Fruit fly (Drosophila melanogaster) whole organism, embryonic: ENCODE measurements around the gene Hexim.
A peak's percentile ranks its signal among the peaks of the same experiment; 100 is the strongest.

Experiments used
- Bteb2 ChIP-seq: fragments of 200-800 bp; sonication (Bioruptor generic); optimal IDR thresholded peaks from 2 replicates; lab custom pipeline; 2016; ENCODE audit warnings: missing biosample characterization, missing genetic modification characterization
- CG10274 ChIP-seq: fragments of 200-800 bp; sonication (Bioruptor generic); optimal IDR thresholded peaks from 3 replicates; lab custom pipeline; 2017; ENCODE audit warnings: missing biosample characterization, mild to moderate bottlenecking, missing genetic modification characterization
- CG10321 ChIP-seq: fragments of 200-800 bp; sonication (Bioruptor generic); IDR thresholded peaks from 2 replicates; pipeline ENCODE4 v1.3.6; 2022; ENCODE audit warnings: missing biosample characterization, missing genetic modification characterization
- CG10462 ChIP-seq: fragments of 200-800 bp; sonication (Bioruptor generic); optimal IDR thresholded peaks from 2 replicates; lab custom pipeline; 2016; ENCODE audit warnings: missing biosample characterization, missing genetic modification characterization
- CG11247 ChIP-seq: fragments of 200-800 bp; sonication (Bioruptor generic); IDR thresholded peaks from 2 replicates; pipeline ENCODE4 v1.3.6; 2022; ENCODE audit warnings: missing biosample characterization, missing genetic modification characterization
- CG11504 ChIP-seq: fragments of 200-800 bp; sonication (Bioruptor generic); optimal IDR thresholded peaks from 3 replicates; lab custom pipeline; 2019; ENCODE audit warnings: missing biosample characterization, mild to moderate bottlenecking, missing genetic modification characterization, moderate library complexity
- CG11560 ChIP-seq: fragments of 200-800 bp; sonication (Bioruptor generic); IDR thresholded peaks from 3 replicates; pipeline ENCODE4 v1.3.6; 2022; ENCODE audit warnings: missing biosample characterization, missing genetic modification characterization
- CG11695 ChIP-seq: fragments of 200-800 bp; sonication (Bioruptor generic); IDR thresholded peaks from 3 replicates; pipeline ENCODE4 v1.3.6; 2022; ENCODE audit warnings: missing biosample characterization, missing genetic modification characterization
- CG15479 ChIP-seq: fragments of 200-800 bp; sonication (Bioruptor generic); optimal IDR thresholded peaks from 3 replicates; lab custom pipeline; 2019; ENCODE audit warnings: missing biosample characterization, mild to moderate bottlenecking, missing genetic modification characterization, moderate library complexity
- CG18619 ChIP-seq: fragments of 200-800 bp; sonication (Bioruptor generic); optimal IDR thresholded peaks from 3 replicates; lab custom pipeline; 2017; ENCODE audit warnings: missing biosample characterization, mild to moderate bottlenecking, missing genetic modification characterization
- CG2875 ChIP-seq: fragments of 200-800 bp; sonication (Bioruptor generic); optimal IDR thresholded peaks from 2 replicates; lab custom pipeline; 2017; ENCODE audit warnings: missing biosample characterization, mild to moderate bottlenecking, missing genetic modification characterization, missing genetic modification reagents
- CG30431 ChIP-seq: fragments of 200-800 bp; sonication (Bioruptor generic); optimal IDR thresholded peaks from 2 replicates; lab custom pipeline; 2017; ENCODE audit warnings: missing biosample characterization, missing genetic modification characterization
- CG3163 ChIP-seq: fragments of 200-800 bp; sonication (Bioruptor generic); optimal IDR thresholded peaks from 3 replicates; lab custom pipeline; 2016; ENCODE audit warnings: missing biosample characterization, missing genetic modification characterization
- CG4282 ChIP-seq: fragments of 200-800 bp; sonication (Bioruptor generic); optimal IDR thresholded peaks from 2 replicates; lab custom pipeline; 2016; ENCODE audit warnings: missing biosample characterization, missing genetic modification characterization
- CG6272 ChIP-seq: fragments of 200-800 bp; sonication (Bioruptor generic); IDR thresholded peaks from 2 replicates; pipeline ENCODE4 v1.3.6; 2022; ENCODE audit warnings: missing biosample characterization, missing genetic modification characterization
- CG7987 ChIP-seq: fragments of 200-800 bp; sonication (Bioruptor generic); optimal IDR thresholded peaks from 2 replicates; lab custom pipeline; 2018; ENCODE audit warnings: missing biosample characterization, mild to moderate bottlenecking, missing genetic modification characterization, moderate library complexity
- CG8359 ChIP-seq: fragments of 200-800 bp; sonication (Bioruptor generic); optimal IDR thresholded peaks from 2 replicates; lab custom pipeline; 2017; ENCODE audit warnings: missing biosample characterization, mild to moderate bottlenecking, missing genetic modification characterization, borderline replicate concordance
- CG8765 ChIP-seq: fragments of 200-800 bp; sonication (Bioruptor generic); IDR thresholded peaks from 2 replicates; pipeline ENCODE4 v1.3.6; 2022; ENCODE audit warnings: missing biosample characterization, missing genetic modification characterization
- CG8924 ChIP-seq: fragments of 200-800 bp; optimal IDR thresholded peaks from 3 replicates; lab custom pipeline; 2019; ENCODE audit warnings: missing biosample characterization, mild to moderate bottlenecking, missing genetic modification characterization, moderate library complexity
- CG9215 ChIP-seq: fragments of 200-800 bp; sonication (Bioruptor generic); IDR thresholded peaks from 2 replicates; pipeline ENCODE4 v1.3.6; 2022; ENCODE audit warnings: missing biosample characterization, missing genetic modification characterization
- CG9609 ChIP-seq: fragments of 200-800 bp; sonication (Bioruptor generic); optimal IDR thresholded peaks from 3 replicates; lab custom pipeline; 2016; ENCODE audit warnings: missing biosample characterization, missing genetic modification characterization
- CrebB ChIP-seq: fragments of 200-800 bp; sonication (Bioruptor generic); optimal IDR thresholded peaks from 3 replicates; lab custom pipeline; 2018; ENCODE audit warnings: missing biosample characterization, mild to moderate bottlenecking, missing genetic modification characterization
- Dbx ChIP-seq: fragments of 200-800 bp; sonication (Bioruptor generic); IDR thresholded peaks from 3 replicates; pipeline ENCODE4 v1.3.6; 2022; ENCODE audit warnings: missing biosample characterization, missing genetic modification characterization
- Dip3 ChIP-seq: fragments of 200-800 bp; sonication (Bioruptor generic); optimal IDR thresholded peaks from 3 replicates; lab custom pipeline; 2016; ENCODE audit warnings: missing biosample characterization, missing genetic modification characterization
- E2f1 ChIP-seq: fragments of 200-800 bp; sonication (Bioruptor generic); IDR thresholded peaks from 2 replicates; pipeline ENCODE4 v1.3.6; 2022; ENCODE audit warnings: missing biosample characterization, missing genetic modification characterization
- Eip74EF ChIP-seq, 2 experiments: fragments of 200-800 bp in 1 of 2; fragments of >200 bp in 1 of 2; sonication (Bioruptor generic) in 1 of 2; optimal IDR thresholded peaks; 2 replicates each; lab custom pipeline; 2017 to 2019; ENCODE audit warnings: missing biosample characterization in 2 of 2, missing genetic modification characterization in 2 of 2, mild to moderate bottlenecking in 1 of 2, moderate library complexity in 1 of 2
- Ets97D ChIP-seq: fragments of 200-800 bp; sonication (Bioruptor generic); optimal IDR thresholded peaks from 3 replicates; lab custom pipeline; 2016; ENCODE audit warnings: missing biosample characterization, missing genetic modification characterization
- HLHmδ ChIP-seq: fragments of 200-800 bp; sonication (Bioruptor generic); optimal IDR thresholded peaks from 2 replicates; lab custom pipeline; 2018; ENCODE audit warnings: missing biosample characterization, mild to moderate bottlenecking, missing genetic modification characterization, moderate library complexity
- HmgZ ChIP-seq: fragments of 200-800 bp; sonication (Bioruptor generic); optimal IDR thresholded peaks from 2 replicates; lab custom pipeline; 2018; ENCODE audit warnings: missing biosample characterization, mild to moderate bottlenecking, missing genetic modification characterization
- Hr3 ChIP-seq: fragments of 200-800 bp; sonication (Bioruptor generic); optimal IDR thresholded peaks from 3 replicates; lab custom pipeline; 2016; ENCODE audit warnings: missing biosample characterization, missing genetic modification characterization
- Hr51 ChIP-seq, 2 experiments: fragments of 200-800 bp; sonication (Bioruptor generic); optimal IDR thresholded peaks; 2 replicates in 1 of 2; 3 replicates in 1 of 2; lab custom pipeline; 2016 to 2018; ENCODE audit warnings: missing biosample characterization in 2 of 2, missing genetic modification characterization in 2 of 2, mild to moderate bottlenecking in 1 of 2, moderate library complexity in 1 of 2
- Hr78 ChIP-seq, 2 experiments: fragments of 200-800 bp in 1 of 2; fragments of >200 bp in 1 of 2; sonication (Bioruptor generic) in 1 of 2; optimal IDR thresholded peaks; 2 replicates each; lab custom pipeline; 2017 to 2019; ENCODE audit warnings: missing biosample characterization in 2 of 2, missing genetic modification characterization in 2 of 2, mild to moderate bottlenecking in 1 of 2, moderate library complexity in 1 of 2
- Kr ChIP-seq: fragments of 200-800 bp; sonication (Bioruptor generic); optimal IDR thresholded peaks from 2 replicates; lab custom pipeline; 2017; ENCODE audit warnings: missing biosample characterization, mild to moderate bottlenecking, missing genetic modification characterization
- Meics ChIP-seq: fragments of 200-800 bp; sonication (Bioruptor generic); optimal IDR thresholded peaks from 2 replicates; lab custom pipeline; 2017; ENCODE audit warnings: missing biosample characterization, mild to moderate bottlenecking, missing genetic modification characterization
- Optix ChIP-seq: fragments of 200-800 bp; sonication (Bioruptor generic); IDR thresholded peaks from 3 replicates; pipeline ENCODE4 v1.3.6; 2022; ENCODE audit warnings: missing biosample characterization, missing genetic modification characterization
- Sox102F ChIP-seq: fragments of 200-800 bp; sonication (Bioruptor generic); optimal IDR thresholded peaks from 2 replicates; lab custom pipeline; 2018; ENCODE audit warnings: missing biosample characterization, mild to moderate bottlenecking, missing genetic modification characterization, moderate library complexity
- Xbp1 ChIP-seq: fragments of 200-800 bp; sonication (Bioruptor generic); optimal IDR thresholded peaks from 3 replicates; lab custom pipeline; 2016; ENCODE audit warnings: missing biosample characterization, mild to moderate bottlenecking, missing genetic modification characterization
- ac ChIP-seq: fragments of 200-800 bp; sonication (Bioruptor generic); optimal IDR thresholded peaks from 3 replicates; lab custom pipeline; 2017; ENCODE audit warnings: missing biosample characterization, mild to moderate bottlenecking, missing genetic modification characterization
- bab2 ChIP-seq: fragments of 200-800 bp; sonication (Bioruptor generic); optimal IDR thresholded peaks from 2 replicates; lab custom pipeline; 2016; ENCODE audit warnings: missing biosample characterization, missing genetic modification characterization
- bcd ChIP-seq: fragments of 200-800 bp; sonication (Bioruptor generic); optimal IDR thresholded peaks from 2 replicates; lab custom pipeline; 2017; ENCODE audit warnings: missing biosample characterization, mild to moderate bottlenecking, missing genetic modification characterization
- chinmo ChIP-seq: fragments of 200-800 bp; sonication (Bioruptor generic); IDR thresholded peaks from 4 replicates; pipeline ENCODE4 v1.3.6; 2022; ENCODE audit warnings: missing biosample characterization, missing genetic modification characterization; ENCODE audit not compliant: partially characterized antibody
- disco-r ChIP-seq: fragments of 200-800 bp; sonication (Bioruptor generic); optimal IDR thresholded peaks from 2 replicates; lab custom pipeline; 2016; ENCODE audit warnings: missing biosample characterization, missing genetic modification characterization
- fd96Cb ChIP-seq: fragments of 200-800 bp; sonication (Bioruptor generic); optimal IDR thresholded peaks from 2 replicates; lab custom pipeline; 2018; ENCODE audit warnings: missing biosample characterization, mild to moderate bottlenecking, missing genetic modification characterization, moderate library complexity
- gsb-n ChIP-seq: fragments of 200-800 bp; sonication (Bioruptor generic); optimal IDR thresholded peaks from 3 replicates; lab custom pipeline; 2018; ENCODE audit warnings: missing biosample characterization, mild to moderate bottlenecking, missing genetic modification characterization
- jigr1 ChIP-seq: fragments of 200-800 bp; sonication (Bioruptor generic); IDR thresholded peaks from 3 replicates; pipeline ENCODE4 v1.3.6; 2022; ENCODE audit warnings: missing biosample characterization, missing genetic modification characterization
- lbe ChIP-seq: fragments of 200-800 bp; sonication (Bioruptor generic); optimal IDR thresholded peaks from 2 replicates; lab custom pipeline; 2016; ENCODE audit warnings: missing biosample characterization, mild to moderate bottlenecking, missing genetic modification characterization
- nau ChIP-seq: fragments of 200-800 bp; sonication (Bioruptor generic); optimal IDR thresholded peaks from 3 replicates; lab custom pipeline; 2017; ENCODE audit warnings: missing biosample characterization, mild to moderate bottlenecking, missing genetic modification characterization, missing genetic modification reagents
- pita ChIP-seq: fragments of 200-800 bp; sonication (Bioruptor generic); optimal IDR thresholded peaks from 2 replicates; lab custom pipeline; 2017; ENCODE audit warnings: missing biosample characterization, mild to moderate bottlenecking, missing genetic modification characterization
- ranshi ChIP-seq: fragments of 200-800 bp; sonication (Bioruptor generic); IDR thresholded peaks from 2 replicates; pipeline ENCODE4 v1.3.6; 2022; ENCODE audit warnings: missing biosample characterization, missing genetic modification characterization
- sens ChIP-seq: fragments of 200-800 bp; sonication (Bioruptor generic); peaks from one replicate; lab custom pipeline; 2016; ENCODE audit warnings: missing biosample characterization, missing genetic modification characterization
- slbo ChIP-seq: fragments of 200-800 bp; sonication (Bioruptor generic); IDR thresholded peaks from 2 replicates; pipeline ENCODE4 v1.3.6; 2022; ENCODE audit warnings: missing biosample characterization, missing genetic modification characterization
- so ChIP-seq: fragments of 200-800 bp; sonication (Bioruptor generic); IDR thresholded peaks from 3 replicates; pipeline ENCODE4 v1.3.6; 2022; ENCODE audit warnings: missing biosample characterization, missing genetic modification characterization

The Hexim gene

dm6 chr3R:14659354-14659804 is at the start of gene Hexim (continued):
- TF ChIP-seq Hr78 (GFP tag; optimal IDR thresholded peaks at IDR 0.05; lab: Kevin White, UChicago) (no peak), Meics (GFP tag; lab: Kevin White, UChicago) (no peak), chinmo (GFP tag; lab: Robert Waterston, UW) (0 out of 4 replicates have a peak, but pooled peaks have one; percentile 41), Optix (GFP tag; lab: Robert Waterston, UW) (no peak), CG6272 (GFP tag; lab: Robert Waterston, UW) (no peak), CG10321 (GFP tag; lab: Robert Waterston, UW) (no peak), Hr51 (GFP tag; optimal IDR thresholded peaks at IDR 0.05; lab: Kevin White, UChicago) (no peak), Bteb2 (GFP tag; lab: Kevin White, UChicago) (no peak), Xbp1 (no peak), sens (GFP tag; lab: Kevin White, UChicago) (peak; percentile 87), Dbx (no peak), ac (no peak), CG10462 (GFP tag; lab: Kevin White, UChicago) (no peak), CG7987 (no peak), Eip74EF (GFP tag; optimal IDR thresholded peaks at IDR 0.05; lab: Kevin White, UChicago) (no peak), CG11504 (tag; lab: Kevin White, UChicago) (no peak), HmgZ (tag; lab: Kevin White, UChicago) (peak; percentile 38), pita (GFP tag; lab: Kevin White, UChicago) (no peak), slbo (GFP tag; lab: Robert Waterston, UW) (no peak), Hr3 (GFP tag; lab: Kevin White, UChicago) (no peak), Sox102F (GFP tag; lab: Kevin White, UChicago) (no peak), lbe (GFP tag; lab: Kevin White, UChicago) (no peak), CG10274 (GFP tag; lab: Kevin White, UChicago) (no peak), ranshi (no peak), CG11247 (GFP tag; lab: Robert Waterston, UW) (no peak), CG3163 (GFP tag; lab: Kevin White, UChicago) (no peak), CG9215 (GFP tag; lab: Robert Waterston, UW) (no peak), disco-r (GFP tag; lab: Kevin White, UChicago) (no peak), bab2 (GFP tag; lab: Kevin White, UChicago) (no peak), CrebB (tag; lab: Kevin White, UChicago) (peak; percentile 1), Ets97D (GFP tag; lab: Kevin White, UChicago) (peak; percentile 83), CG30431 (GFP tag; lab: Kevin White, UChicago) (no peak), CG9609 (GFP tag; lab: Kevin White, UChicago) (no peak), CG4282 (GFP tag; lab: Kevin White, UChicago) (no peak), CG8924 (tag; lab: Kevin White, UChicago) (no peak), fd96Cb (tag; lab: Kevin White, UChicago) (no peak), CG11560 (tag; lab: Robert Waterston, UW) (no peak), CG11695 (GFP tag; lab: Robert Waterston, UW) (no peak), E2f1 (no peak), CG2875 (GFP tag; lab: Kevin White, UChicago) (no peak), bcd (GFP tag; lab: Kevin White, UChicago) (no peak), Kr (GFP tag; lab: Kevin White, UChicago) (no peak), CG15479 (no peak), CG8765 (no peak), HLHmδ (GFP tag; lab: Kevin White, UChicago) (no peak), CG8359 (GFP tag; lab: Kevin White, UChicago) (no peak), jigr1 (GFP tag; lab: Robert Waterston, UW) (no peak), CG18619 (no peak), so (no peak), nau (GFP tag; lab: Kevin White, UChicago) (no peak), gsb-n (tag; lab: Kevin White, UChicago) (no peak), Dip3 (GFP tag; lab: Kevin White, UChicago) (no peak)
